ENCODE assay signal across 4 fruit fly cellular contexts in genomic region chr3L:390194-390593, dm6.
TF ChIP-seq lines count a peak whose summit lies in the region.

No protein-coding gene starts in this region.

- no peak for TF ChIP-seq CTCF in whole organism, embryonic (GFP tag; optimal IDR thresholded peaks at IDR 0.05; lab: Kevin White, UChicago)

TF ChIP-seq in whole organism, embryonic, 481 proteins besides CTCF, POLR2A, EP300 and RAD21 (continues in another document):
- TF ChIP-seq CG14710 (tag; optimal IDR thresholded peaks at IDR 0.05; lab: Kevin White, UChicago) (peak; percentile 22), HmgZ (tag; optimal IDR thresholded peaks at IDR 0.05; lab: Kevin White, UChicago) (no peak), Xrp1 (GFP tag; IDR thresholded peaks at IDR 0.05; lab: Robert Waterston, UW) (peak; percentile 63; the same call in 1 of the 2 replicates), Nf-YB (GFP tag; optimal IDR thresholded peaks at IDR 0.05; lab: Kevin White, UChicago) (no peak), row (GFP tag; IDR thresholded peaks at IDR 0.05; lab: Robert Waterston, UW) (peak; percentile 37; the same call in 2 of the 3 replicates), CG18262 (tag; optimal IDR thresholded peaks at IDR 0.05; lab: Kevin White, UChicago) (peak; percentile 25), Med (GFP tag; lab: Kevin White, UChicago) (peak; percentile 80), tgo (GFP tag; IDR thresholded peaks at IDR 0.05; lab: Robert Waterston, UW) (no peak), exex (tag; optimal IDR thresholded peaks at IDR 0.05; lab: Kevin White, UChicago) (no peak), CG13296 (GFP tag; optimal IDR thresholded peaks at IDR 0.05; lab: Kevin White, UChicago) (no peak), Doc3 (GFP tag; IDR thresholded peaks at IDR 0.05; lab: Robert Waterston, UW; ENCODE audit: partially characterized antibody) (peak; percentile 59; the same call in 2 of the 3 replicates), BEAF-32 (GFP tag; optimal IDR thresholded peaks at IDR 0.05; lab: Kevin White, UChicago) (peak; percentile 39), ato (GFP tag; IDR thresholded peaks at IDR 0.05; lab: Robert Waterston, UW; ENCODE audit: partially characterized antibody) (no peak), dmrt99B (tag; optimal IDR thresholded peaks at IDR 0.05; lab: Kevin White, UChicago) (peak; percentile 17), hbn (GFP tag; IDR thresholded peaks at IDR 0.05; lab: Robert Waterston, UW; ENCODE audit: partially characterized antibody) (peak; percentile 37; the same call in 1 of the 2 replicates), CG4404 (GFP tag; IDR thresholded peaks at IDR 0.05; lab: Robert Waterston, UW) (peak; percentile 33; the same call in 1 of the 2 replicates), CG7372 (GFP tag; IDR thresholded peaks at IDR 0.05; lab: Robert Waterston, UW) (0 out of 2 replicates have a peak, but pooled peaks have one; percentile 11), CG34422 (GFP tag; IDR thresholded peaks at IDR 0.05; lab: Robert Waterston, UW) (no peak), zen2 (GFP tag; IDR thresholded peaks at IDR 0.05; lab: Robert Waterston, UW; ENCODE audit: partially characterized antibody) (0 out of 3 replicates have a peak, but pooled peaks have one; percentile 38), CG32532 (GFP tag; IDR thresholded peaks at IDR 0.05; lab: Robert Waterston, UW) (0 out of 2 replicates have a peak, but pooled peaks have one; percentile 5)

TF ChIP-seq in whole organism, prepupa, 60 proteins besides CTCF, POLR2A, EP300 and RAD21 (continues in another document):
- no peak for TF ChIP-seq CG6276 (GFP tag; optimal IDR thresholded peaks at IDR 0.05; lab: Kevin White, UChicago)
- TF ChIP-seq Sox15 (GFP tag; optimal IDR thresholded peaks at IDR 0.05; lab: Kevin White, UChicago): no peak
- TF ChIP-seq salr (GFP tag; optimal IDR thresholded peaks at IDR 0.05; lab: Kevin White, UChicago): no peak
- TF ChIP-seq CG7368 (GFP tag; optimal IDR thresholded peaks at IDR 0.05; lab: Kevin White, UChicago): no peak
- no peak for TF ChIP-seq CG11762 (GFP tag; optimal IDR thresholded peaks at IDR 0.05; lab: Kevin White, UChicago; ENCODE audit: insufficient read depth)
- no peak for TF ChIP-seq Blimp-1 (GFP tag; optimal IDR thresholded peaks at IDR 0.05; lab: Kevin White, UChicago)
- no peak for TF ChIP-seq CG10631 (GFP tag; optimal IDR thresholded peaks at IDR 0.05; lab: Kevin White, UChicago)
- no peak for TF ChIP-seq Hr39 (GFP tag; optimal IDR thresholded peaks at IDR 0.05; lab: Kevin White, UChicago)
- TF ChIP-seq fd85E (GFP tag; optimal IDR thresholded peaks at IDR 0.05; lab: Kevin White, UChicago): no peak
- no peak for TF ChIP-seq Smox (GFP tag; optimal IDR thresholded peaks at IDR 0.05; lab: Kevin White, UChicago)
- no peak for TF ChIP-seq Eip75B (GFP tag; optimal IDR thresholded peaks at IDR 0.05; lab: Kevin White, UChicago)
- no peak for TF ChIP-seq CG6854 (GFP tag; optimal IDR thresholded peaks at IDR 0.05; lab: Kevin White, UChicago)
- TF ChIP-seq topi (GFP tag; optimal IDR thresholded peaks at IDR 0.05; lab: Kevin White, UChicago): peak; percentile 27
- TF ChIP-seq CG6808 (GFP tag; optimal IDR thresholded peaks at IDR 0.05; lab: Kevin White, UChicago): peak; percentile 18
- TF ChIP-seq lz (GFP tag; optimal IDR thresholded peaks at IDR 0.05; lab: Kevin White, UChicago): no peak
- TF ChIP-seq dac (GFP tag; optimal IDR thresholded peaks at IDR 0.05; lab: Kevin White, UChicago): no peak
- TF ChIP-seq dsx (GFP tag; optimal IDR thresholded peaks at IDR 0.05; lab: Kevin White, UChicago; ENCODE audit: poor library complexity, severe bottlenecking): peak; percentile 23
- peak in 1 of 2 experiments; percentile 8 for TF ChIP-seq ss (GFP tag; optimal IDR thresholded peaks at IDR 0.05; lab: Kevin White, UChicago)
- no peak for TF ChIP-seq CG6163 (GFP tag; IDR thresholded peaks at IDR 0.05; lab: Robert Waterston, UW)
- no peak for TF ChIP-seq vri (GFP tag; optimal IDR thresholded peaks at IDR 0.05; lab: Kevin White, UChicago)
- TF ChIP-seq CG10669 (GFP tag; optimal IDR thresholded peaks at IDR 0.05; lab: Kevin White, UChicago): no peak
- TF ChIP-seq fkh (GFP tag; optimal IDR thresholded peaks at IDR 0.05; lab: Kevin White, UChicago): no peak
- peak; percentile 66 for TF ChIP-seq svp (GFP tag; lab: Kevin White, UChicago)
- TF ChIP-seq net (GFP tag; optimal IDR thresholded peaks at IDR 0.05; lab: Kevin White, UChicago): no peak

TF ChIP-seq in whole organism, pupa, 21 proteins besides CTCF, POLR2A, EP300 and RAD21:
- TF ChIP-seq fd96Ca (GFP tag; IDR thresholded peaks at IDR 0.05; lab: Robert Waterston, UW): no peak
- TF ChIP-seq CG10348 (GFP tag; IDR thresholded peaks at IDR 0.05; lab: Robert Waterston, UW): no peak
- TF ChIP-seq CG9948 (tag; optimal IDR thresholded peaks at IDR 0.05; lab: Kevin White, UChicago): peak; percentile 7
- no peak for TF ChIP-seq CG8159 (tag; optimal IDR thresholded peaks at IDR 0.05; lab: Kevin White, UChicago)
- TF ChIP-seq Pif1A (GFP tag; optimal IDR thresholded peaks at IDR 0.05; lab: Kevin White, UChicago): peak; percentile 25
- no peak for TF ChIP-seq Snoo (tag; optimal IDR thresholded peaks at IDR 0.05; lab: Kevin White, UChicago)
- TF ChIP-seq Ets98B (GFP tag; IDR thresholded peaks at IDR 0.05; lab: Robert Waterston, UW): no peak
- no peak for TF ChIP-seq D1 (tag; optimal IDR thresholded peaks at IDR 0.05; lab: Kevin White, UChicago)
- TF ChIP-seq CG17806 (tag; optimal IDR thresholded peaks at IDR 0.05; lab: Kevin White, UChicago): peak; percentile 20
- no peak for TF ChIP-seq Pif1B (GFP tag; optimal IDR thresholded peaks at IDR 0.05; lab: Kevin White, UChicago)
- no peak for TF ChIP-seq CG8301 (tag; optimal IDR thresholded peaks at IDR 0.05; lab: Kevin White, UChicago)
- TF ChIP-seq gl (tag; optimal IDR thresholded peaks at IDR 0.05; lab: Kevin White, UChicago): no peak
- no peak for TF ChIP-seq CG4496 (GFP tag; IDR thresholded peaks at IDR 0.05; lab: Robert Waterston, UW)
- TF ChIP-seq rn (GFP tag; IDR thresholded peaks at IDR 0.05; lab: Robert Waterston, UW): no peak

TF ChIP-seq in whole organism, wandering third instar larva, 38 proteins besides CTCF, POLR2A, EP300 and RAD21:
- no peak for TF ChIP-seq psq (GFP tag; optimal IDR thresholded peaks at IDR 0.05; lab: Kevin White, UChicago)
- TF ChIP-seq foxo (GFP tag; optimal IDR thresholded peaks at IDR 0.05; lab: Kevin White, UChicago): peak in 1 of 2 experiments; percentile 38
- TF ChIP-seq Hr83 (GFP tag; optimal IDR thresholded peaks at IDR 0.05; lab: Kevin White, UChicago; ENCODE audit: poor library complexity, severe bottlenecking): no peak
- no peak for TF ChIP-seq woc (GFP tag; optimal IDR thresholded peaks at IDR 0.05; lab: Kevin White, UChicago)
- TF ChIP-seq h (GFP tag; optimal IDR thresholded peaks at IDR 0.05; lab: Kevin White, UChicago): peak; percentile 48
- TF ChIP-seq Hr78 (GFP tag; optimal IDR thresholded peaks at IDR 0.05; lab: Kevin White, UChicago): no peak
- no peak for TF ChIP-seq sage (GFP tag; optimal IDR thresholded peaks at IDR 0.05; lab: Kevin White, UChicago)
- TF ChIP-seq Abd-B (GFP tag; optimal IDR thresholded peaks at IDR 0.05; lab: Kevin White, UChicago): no peak
- no peak for TF ChIP-seq OdsH (GFP tag; optimal IDR thresholded peaks at IDR 0.05; lab: Kevin White, UChicago)
- TF ChIP-seq rgr (GFP tag; optimal IDR thresholded peaks at IDR 0.05; lab: Kevin White, UChicago): no peak
- no peak for TF ChIP-seq GATAd (GFP tag; optimal IDR thresholded peaks at IDR 0.05; lab: Kevin White, UChicago)
- no peak for TF ChIP-seq brk (GFP tag; optimal IDR thresholded peaks at IDR 0.05; lab: Kevin White, UChicago)
- peak; percentile 9 for TF ChIP-seq fru (GFP tag; optimal IDR thresholded peaks at IDR 0.05; lab: Kevin White, UChicago)
- no peak for TF ChIP-seq dmrt93B (GFP tag; optimal IDR thresholded peaks at IDR 0.05; lab: Kevin White, UChicago)
- TF ChIP-seq HLH106 (tag; optimal IDR thresholded peaks at IDR 0.05; lab: Kevin White, UChicago): peak; percentile 23
- no peak for TF ChIP-seq CG32264 (GFP tag; optimal IDR thresholded peaks at IDR 0.05; lab: Kevin White, UChicago)
- TF ChIP-seq Myc (optimal IDR thresholded peaks at IDR 0.05; lab: Kevin White, UChicago): no peak
- no peak for TF ChIP-seq sv (GFP tag; optimal IDR thresholded peaks at IDR 0.05; lab: Kevin White, UChicago)
- no peak for TF ChIP-seq br (GFP tag; optimal IDR thresholded peaks at IDR 0.05; lab: Kevin White, UChicago)
- no peak for TF ChIP-seq usp (GFP tag; optimal IDR thresholded peaks at IDR 0.05; lab: Kevin White, UChicago)
- TF ChIP-seq Dfd (GFP tag; optimal IDR thresholded peaks at IDR 0.05; lab: Kevin White, UChicago): no peak
- no peak for TF ChIP-seq N (GFP tag; optimal IDR thresholded peaks at IDR 0.05; lab: Kevin White, UChicago)
- TF ChIP-seq pan (optimal IDR thresholded peaks at IDR 0.05; lab: Kevin White, UChicago): no peak
- TF ChIP-seq Vsx2 (GFP tag; optimal IDR thresholded peaks at IDR 0.05; lab: Kevin White, UChicago; ENCODE audit: partially characterized antibody): no peak
- no peak for TF ChIP-seq Dif (GFP tag; optimal IDR thresholded peaks at IDR 0.05; lab: Kevin White, UChicago; ENCODE audit: partially characterized antibody)

Comparison
In these comparisons a context has a peak if more than half of its experiments do, and no peak if none do; other contexts are left out.
1. Of the 7 proteins assayed by ChIP-seq in both whole organism, embryonic and whole organism, prepupa: peak only in whole organism, embryonic: Blimp-1; only in whole organism, prepupa: none; in both: none; in neither: 6.